Worm (Caenorhabditis elegans): ENCODE results near the gene gst-22.

Gene gst-22

DNA sequence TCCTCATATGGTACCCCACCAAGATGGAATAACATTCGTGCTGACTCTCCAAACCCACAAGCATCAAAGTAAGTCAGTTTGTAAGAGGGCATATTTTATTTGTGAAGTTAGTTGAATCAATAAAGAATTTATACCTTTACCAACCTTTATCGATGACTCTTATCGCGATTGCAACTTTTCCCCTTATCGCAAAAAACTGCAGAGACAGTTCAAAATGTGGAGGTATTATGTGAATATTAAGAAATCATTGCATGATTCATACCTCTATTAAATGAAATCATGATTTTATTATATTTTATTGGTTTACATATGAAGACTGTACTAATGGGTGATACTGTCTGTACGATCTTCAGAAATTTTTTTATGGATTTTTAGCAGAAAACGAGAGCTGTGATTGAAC is at the start of gene gst-22:
Gene gst-22 (minus strand): TSS at position 103 of the 400 bp plus-strand sequence.
- TF ChIP-seq php-3 (GFP tag; IDR thresholded peaks at IDR 0.05) (peak; percentile 87), pqm-1 (tag; optimal IDR thresholded peaks at IDR 0.05) (peak; percentile 82), duxl-1 (tag; optimal IDR thresholded peaks at IDR 0.05; ENCODE audit: poor library complexity) (no peak), nhr-77 (tag; optimal IDR thresholded peaks at IDR 0.05) (no peak), dmd-6 (GFP tag; IDR thresholded peaks at IDR 0.05) (peak; percentile 82), tag-97 (GFP tag; IDR thresholded peaks at IDR 0.05) (no peak), nhr-42 (GFP tag; IDR thresholded peaks at IDR 0.05) (no peak), fkh-10 (GFP tag; optimal IDR thresholded peaks at IDR 0.05) (no peak), mep-1 (tag; optimal IDR thresholded peaks at IDR 0.05) (no peak), mxl-2 (GFP tag; conservative IDR thresholded peaks at IDR 0.05) (no peak), nhr-10 (tag; optimal IDR thresholded peaks at IDR 0.05) (no peak), F10B5.3 (tag; optimal IDR thresholded peaks at IDR 0.05) (no peak), nhr-28 (tag; optimal IDR thresholded peaks at IDR 0.05) (peak; percentile 44), zag-1 (tag; optimal IDR thresholded peaks at IDR 0.05) (no peak), ces-1 (GFP tag; optimal IDR thresholded peaks at IDR 0.05) (no peak), lin-1 (GFP tag; IDR thresholded peaks at IDR 0.05) (no peak), hlh-11 (tag; optimal IDR thresholded peaks at IDR 0.05) (peak; percentile 24), dpl-1 (GFP tag; optimal IDR thresholded peaks at IDR 0.05) (no peak)

- TF ChIP-seq nhr-111 (GFP tag; optimal IDR thresholded peaks at IDR 0.05) (no peak), daf-16 (GFP tag; optimal IDR thresholded peaks at IDR 0.05) (no peak), daf-16 (tag; optimal IDR thresholded peaks at IDR 0.05) (peak; percentile 95), nhr-48 (tag; optimal IDR thresholded peaks at IDR 0.05) (peak; percentile 69), daf-19 (GFP tag; conservative IDR thresholded peaks at IDR 0.05) (no peak), lin-29 (GFP tag; IDR thresholded peaks at IDR 0.05) (no peak), Y5F2A.4 (GFP tag; optimal IDR thresholded peaks at IDR 0.05) (no peak), nhr-28 (tag; optimal IDR thresholded peaks at IDR 0.05) (peak; percentile 97), dmd-6 (GFP tag; IDR thresholded peaks at IDR 0.05) (peak; percentile 90), D1046.2 (GFP tag; IDR thresholded peaks at IDR 0.05) (no peak), nhr-77 (tag; optimal IDR thresholded peaks at IDR 0.05) (peak; percentile 87), hlh-11 (tag; optimal IDR thresholded peaks at IDR 0.05) (peak; percentile 85), lin-15B (tag; optimal IDR thresholded peaks at IDR 0.05) (no peak), rbr-2 (tag; optimal IDR thresholded peaks at IDR 0.05) (no peak), pha-4 (GFP tag; IDR thresholded peaks at IDR 0.05) (no peak), pha-4 (tag; optimal IDR thresholded peaks at IDR 0.05) (no peak), snpc-1.2 (GFP tag; IDR thresholded peaks at IDR 0.05) (no peak), lir-3 (tag; optimal IDR thresholded peaks at IDR 0.05) (no peak), egl-27 (tag; optimal IDR thresholded peaks at IDR 0.05) (no peak), dve-1 (tag; optimal IDR thresholded peaks at IDR 0.05; ENCODE audit: insufficient read depth) (peak; percentile 87), php-3 (GFP tag; IDR thresholded peaks at IDR 0.05) (peak; percentile 82), nhr-102 (tag; optimal IDR thresholded peaks at IDR 0.05) (peak; percentile 73), Y105C5A.15 (GFP tag; IDR thresholded peaks at IDR 0.05) (no peak), pqm-1 (tag; optimal IDR thresholded peaks at IDR 0.05) (peak; percentile 89), lim-7 (GFP tag; IDR thresholded peaks at IDR 0.05) (no peak), spr-3 (GFP tag; optimal IDR thresholded peaks at IDR 0.05) (no peak)
These were observed 45.8 kb upstream of the gst-22 start, which contains the start of gene cyp-37B1 for ce11 chrV:16277918-16278317. TSS of gene cyp-37B1 (plus strand) at chrV:16278116.

ce11 chrV:16275347-16275746 is 43.3 kb upstream of the gst-22 start, which contains the start of gene pacl-1:
TSS of gene pacl-1 (minus strand) at chrV:16275447.
- TF ChIP-seq nhr-41 (GFP tag; IDR thresholded peaks at IDR 0.05) (no peak), ceh-62 (tag; optimal IDR thresholded peaks at IDR 0.05) (no peak), nhr-77 (tag; optimal IDR thresholded peaks at IDR 0.05) (no peak), ztf-11 (tag; optimal IDR thresholded peaks at IDR 0.05) (no peak), Y75B8A.6 (GFP tag; IDR thresholded peaks at IDR 0.05) (no peak), sdz-12 (GFP tag; optimal IDR thresholded peaks at IDR 0.05) (no peak), attf-4 (tag; optimal IDR thresholded peaks at IDR 0.05) (no peak), gei-8 (GFP tag; optimal IDR thresholded peaks at IDR 0.05) (no peak), T20F7.1 (GFP tag; optimal IDR thresholded peaks at IDR 0.05) (no peak), nhr-237 (tag; optimal IDR thresholded peaks at IDR 0.05) (no peak), F44E2.7 (GFP tag; IDR thresholded peaks at IDR 0.05) (no peak), snpc-1.2 (GFP tag; IDR thresholded peaks at IDR 0.05) (no peak), lin-29 (GFP tag; IDR thresholded peaks at IDR 0.05) (no peak), mxl-3 (GFP tag; optimal IDR thresholded peaks at IDR 0.05) (no peak), nhr-25 (tag; optimal IDR thresholded peaks at IDR 0.05; ENCODE audit: borderline replicate concordance, insufficient read depth) (no peak), egl-27 (tag; optimal IDR thresholded peaks at IDR 0.05) (no peak), duxl-1 (tag; optimal IDR thresholded peaks at IDR 0.05; ENCODE audit: poor library complexity) (no peak), nhr-11 (tag; optimal IDR thresholded peaks at IDR 0.05) (no peak)

All from whole organism, L4 larva.